Worm (Caenorhabditis elegans): ENCODE measurements around the gene fbxb-96.

ce11 chrII:1808217-1808616 lies 42.0 kb downstream of the fbxb-96 start, which contains the start of gene C08F1.8:
- no peak for TF ChIP-seq ZK546.5 (tag; optimal IDR thresholded peaks at IDR 0.05)
- no peak for TF ChIP-seq nhr-23 (tag; optimal IDR thresholded peaks at IDR 0.05)
- no peak for TF ChIP-seq zag-1 (tag; optimal IDR thresholded peaks at IDR 0.05)
- TF ChIP-seq nhr-76 (tag; optimal IDR thresholded peaks at IDR 0.05) = no peak
- no peak for TF ChIP-seq R02D3.7 (tag; optimal IDR thresholded peaks at IDR 0.05)
- no peak for TF ChIP-seq unc-62 (GFP tag; optimal IDR thresholded peaks at IDR 0.05)
- TF ChIP-seq nhr-11 (tag; optimal IDR thresholded peaks at IDR 0.05) = no peak
- no peak for TF ChIP-seq jun-1 (tag; optimal IDR thresholded peaks at IDR 0.05)
- no peak for TF ChIP-seq ceh-16 (tag; optimal IDR thresholded peaks at IDR 0.05)
- no peak for TF ChIP-seq nhr-237 (tag; optimal IDR thresholded peaks at IDR 0.05)
- no peak for TF ChIP-seq egl-5 (tag; optimal IDR thresholded peaks at IDR 0.05)
- no peak for TF ChIP-seq fkh-10 (GFP tag; optimal IDR thresholded peaks at IDR 0.05)
- TF ChIP-seq pha-4 (tag; optimal IDR thresholded peaks at IDR 0.05) = no peak
